Worm (Caenorhabditis elegans) whole organism, young adult: ENCODE results near the gene spi-1.

Experiments used
- B0035.1 ChIP-seq: sonication (generic microtip); optimal IDR thresholded peaks from 2 replicates; lab custom pipeline; 2016; ENCODE audit warnings: missing genetic modification characterization, mild to moderate bottlenecking, missing compliant biosample characterization, missing genotype, missing genetic modification reagents
- B0336.3 ChIP-seq: fragments of 200-800 bp; sonication (Bioruptor generic); IDR thresholded peaks from 2 replicates; pipeline ENCODE4 v1.3.6; 2022; ENCODE audit warnings: missing genetic modification characterization, missing compliant biosample characterization
- C17E4.6 ChIP-seq: fragments of 200-800 bp; sonication (Bioruptor generic); IDR thresholded peaks from 2 replicates; pipeline ENCODE4 v1.3.6; 2022; ENCODE audit warnings: missing genetic modification reagents, missing genetic modification characterization, missing compliant biosample characterization
- F22D6.2 ChIP-seq: sonication (generic microtip); optimal IDR thresholded peaks from 2 replicates; lab custom pipeline; 2016; ENCODE audit warnings: mild to moderate bottlenecking, missing genetic modification characterization, missing compliant biosample characterization
- F37B4.10 ChIP-seq: fragments of 200-800 bp; sonication (Bioruptor generic); IDR thresholded peaks from 2 replicates; pipeline ENCODE4 v1.3.6; 2022; ENCODE audit warnings: missing genetic modification characterization, missing compliant biosample characterization
- F52B5.7 ChIP-seq: sonication (generic microtip); optimal IDR thresholded peaks from 2 replicates; lab custom pipeline; 2016; ENCODE audit warnings: mild to moderate bottlenecking, missing genetic modification characterization, missing compliant biosample characterization
- K11D2.4 ChIP-seq: fragments of 200-800 bp; sonication (Bioruptor generic); IDR thresholded peaks from 2 replicates; pipeline ENCODE4 v1.3.6; 2022; ENCODE audit warnings: missing genetic modification reagents, missing genetic modification characterization, missing compliant biosample characterization
- Y53G8AR.9 ChIP-seq: fragments of 200-800 bp; sonication (Bioruptor generic); conservative IDR thresholded peaks from 2 replicates; pipeline ENCODE4 v1.3.6; 2022; ENCODE audit warnings: missing genetic modification reagents, missing genetic modification characterization, missing compliant biosample characterization
- Y56A3A.18 ChIP-seq: fragments of 200-800 bp; sonication (Bioruptor generic); IDR thresholded peaks from 2 replicates; pipeline ENCODE4 v1.3.6; 2022; ENCODE audit warnings: missing genetic modification reagents, missing genetic modification characterization, missing compliant biosample characterization
- ZK185.1 ChIP-seq: sonication (generic microtip); optimal IDR thresholded peaks from 2 replicates; lab custom pipeline; 2016; ENCODE audit warnings: mild to moderate bottlenecking, missing genetic modification characterization, missing compliant biosample characterization; ENCODE audit not compliant: poor library complexity, severe bottlenecking
- atf-7 ChIP-seq: sonication (generic microtip); optimal IDR thresholded peaks from 2 replicates; lab custom pipeline; 2017; ENCODE audit warnings: mild to moderate bottlenecking, missing genetic modification characterization, missing compliant biosample characterization
- attf-5 ChIP-seq: fragments of 200-800 bp; sonication (Bioruptor generic); optimal IDR thresholded peaks from 2 replicates; lab custom pipeline; 2018; ENCODE audit warnings: mild to moderate bottlenecking, missing genetic modification characterization, missing compliant biosample characterization
- ccch-3 ChIP-seq: fragments of 200-800 bp; sonication (Bioruptor generic); optimal IDR thresholded peaks from 2 replicates; lab custom pipeline; 2018; ENCODE audit warnings: mild to moderate bottlenecking, missing genetic modification characterization, missing compliant biosample characterization
- ceh-27 ChIP-seq: fragments of 200-800 bp; sonication (Bioruptor generic); optimal IDR thresholded peaks from 2 replicates; lab custom pipeline; 2018; ENCODE audit warnings: mild to moderate bottlenecking, missing genetic modification characterization, moderate library complexity, missing compliant biosample characterization
- ceh-40 ChIP-seq: fragments of 200-800 bp; sonication (Bioruptor generic); IDR thresholded peaks from 2 replicates; pipeline ENCODE4 v1.3.6; 2022; ENCODE audit warnings: missing genetic modification characterization, missing compliant biosample characterization
- ceh-91 ChIP-seq: fragments of 200-800 bp; sonication (Bioruptor generic); IDR thresholded peaks from 2 replicates; pipeline ENCODE4 v1.3.6; 2022; ENCODE audit warnings: missing genetic modification reagents, missing genetic modification characterization, missing compliant biosample characterization
- chd-7 ChIP-seq: sonication (generic microtip); optimal IDR thresholded peaks from 2 replicates; lab custom pipeline; 2016; ENCODE audit warnings: mild to moderate bottlenecking, missing genetic modification characterization, moderate library complexity, missing compliant biosample characterization
- dpff-1 ChIP-seq: sonication (generic microtip); optimal IDR thresholded peaks from 2 replicates; lab custom pipeline; 2017; ENCODE audit warnings: mild to moderate bottlenecking, missing genetic modification characterization, missing compliant biosample characterization
- egl-18 ChIP-seq: fragments of 200-800 bp; sonication (Bioruptor generic); IDR thresholded peaks from 2 replicates; pipeline ENCODE4 v1.3.6; 2022; ENCODE audit warnings: missing genetic modification reagents, missing genetic modification characterization, missing compliant biosample characterization
- ekl-4 ChIP-seq: fragments of 200-800 bp; sonication (Bioruptor generic); IDR thresholded peaks from 2 replicates; pipeline ENCODE4 v1.3.6; 2022; ENCODE audit warnings: missing genetic modification reagents, missing genetic modification characterization, missing compliant biosample characterization
- fkh-3 ChIP-seq: sonication (generic microtip); optimal IDR thresholded peaks from 2 replicates; lab custom pipeline; 2016; ENCODE audit warnings: mild to moderate bottlenecking, missing genetic modification characterization, missing compliant biosample characterization
- hrde-1 ChIP-seq: sonication (generic microtip); optimal IDR thresholded peaks from 2 replicates; lab custom pipeline; 2016; ENCODE audit warnings: missing genetic modification characterization, mild to moderate bottlenecking, missing compliant biosample characterization, moderate library complexity, missing genotype, missing genetic modification reagents, borderline replicate concordance
- let-526 ChIP-seq: fragments of 200-800 bp; sonication (Bioruptor generic); IDR thresholded peaks from 2 replicates; pipeline ENCODE4 v1.3.6; 2022; ENCODE audit warnings: missing genetic modification reagents, missing genetic modification characterization, missing compliant biosample characterization
- let-607 ChIP-seq, 2 experiments: fragments of 200-800 bp in 1 of 2; sonication (Bioruptor generic) in 1 of 2; sonication (generic microtip) in 1 of 2; optimal IDR thresholded peaks; 2 replicates each; lab custom pipeline; 2016 to 2018; ENCODE audit warnings: mild to moderate bottlenecking in 2 of 2, missing compliant biosample characterization in 2 of 2, missing genetic modification characterization in 2 of 2, moderate library complexity in 2 of 2, missing genotype in 1 of 2
- lin-35 ChIP-seq, 3 experiments: fragments of 150-350 bp in 2 of 3; sonication (generic microtip) in 1 of 3; optimal IDR thresholded peaks; 2 replicates each; lab custom pipeline; 2014 to 2018; ENCODE audit warnings: missing biosample characterization in 3 of 3, missing genetic modification characterization in 3 of 3, missing genetic modification reagents in 3 of 3
- lir-1 ChIP-seq: fragments of 200-800 bp; sonication (Bioruptor generic); conservative IDR thresholded peaks from 2 replicates; pipeline ENCODE4 v1.3.6; 2022; ENCODE audit warnings: missing genetic modification reagents, missing genetic modification characterization, missing compliant biosample characterization
- lsl-1 ChIP-seq: fragments of 200-800 bp; sonication (Bioruptor generic); optimal IDR thresholded peaks from 2 replicates; lab custom pipeline; 2018; ENCODE audit warnings: mild to moderate bottlenecking, missing genetic modification characterization, moderate library complexity, missing compliant biosample characterization
- mcd-1 ChIP-seq: fragments of 200-800 bp; sonication (Bioruptor generic); IDR thresholded peaks from 2 replicates; pipeline ENCODE4 v1.3.6; 2022; ENCODE audit warnings: missing genetic modification reagents, missing genetic modification characterization, missing compliant biosample characterization
- mel-28 ChIP-seq: sonication (generic microtip); optimal IDR thresholded peaks from 2 replicates; lab custom pipeline; 2016; ENCODE audit warnings: borderline replicate concordance, mild to moderate bottlenecking, missing genetic modification characterization, missing compliant biosample characterization
- mes-4 ChIP-seq: sonication (generic microtip); optimal IDR thresholded peaks from 2 replicates; lab custom pipeline; 2016; ENCODE audit warnings: missing genotype, missing genetic modification characterization, missing compliant biosample characterization
- mxl-1 ChIP-seq: sonication (generic microtip); optimal IDR thresholded peaks from 2 replicates; lab custom pipeline; 2016; ENCODE audit warnings: missing genetic modification characterization, missing compliant biosample characterization
- nfya-2 ChIP-seq: fragments of 200-800 bp; sonication (Bioruptor generic); IDR thresholded peaks from 2 replicates; pipeline ENCODE4 v1.3.6; 2022; ENCODE audit warnings: missing genetic modification reagents, missing genetic modification characterization, missing compliant biosample characterization
- nfyb-1 ChIP-seq: fragments of 200-800 bp; sonication (Bioruptor generic); IDR thresholded peaks from 2 replicates; pipeline ENCODE4 v1.3.6; 2022; ENCODE audit warnings: missing genetic modification reagents, missing genetic modification characterization, missing compliant biosample characterization
- nhr-120 ChIP-seq: fragments of 200-800 bp; sonication (Bioruptor generic); IDR thresholded peaks from 2 replicates; pipeline ENCODE4 v1.3.6; 2022; ENCODE audit warnings: missing genetic modification characterization, missing compliant biosample characterization
- nhr-179 ChIP-seq: sonication (generic microtip); optimal IDR thresholded peaks from 2 replicates; lab custom pipeline; 2016; ENCODE audit warnings: mild to moderate bottlenecking, missing genetic modification characterization, missing compliant biosample characterization
- nhr-27 ChIP-seq: fragments of 200-800 bp; sonication (Bioruptor generic); optimal IDR thresholded peaks from 2 replicates; lab custom pipeline; 2018; ENCODE audit warnings: mild to moderate bottlenecking, missing genetic modification characterization, moderate library complexity, missing compliant biosample characterization
- nhr-90 ChIP-seq: sonication (generic microtip); optimal IDR thresholded peaks from 2 replicates; lab custom pipeline; 2016; ENCODE audit warnings: missing genotype, mild to moderate bottlenecking, missing genetic modification characterization, missing compliant biosample characterization
- pbrm-1 ChIP-seq: fragments of 200-800 bp; sonication (Bioruptor generic); IDR thresholded peaks from 2 replicates; pipeline ENCODE4 v1.3.6; 2022; ENCODE audit warnings: missing genetic modification reagents, missing genetic modification characterization, missing compliant biosample characterization
- repo-1 ChIP-seq: sonication (generic microtip); optimal IDR thresholded peaks from 2 replicates; lab custom pipeline; 2017; ENCODE audit warnings: mild to moderate bottlenecking, missing genetic modification characterization, missing compliant biosample characterization
- snpc-4 ChIP-seq, 5 experiments: fragments of 150-350 bp in 1 of 5; sonication (generic microtip) in 4 of 5; optimal IDR thresholded peaks; 2 replicates each; lab custom pipeline; 2014 to 2018; ENCODE audit warnings: missing genetic modification characterization in 5 of 5, missing biosample characterization in 3 of 5, antibody characterized with exemption in 2 of 5, mild to moderate bottlenecking in 2 of 5, missing compliant biosample characterization in 2 of 5, missing genotype in 2 of 5, moderate library complexity in 2 of 5, missing genetic modification reagents in 1 of 5
- tlf-1 ChIP-seq: fragments of 200-800 bp; sonication (Bioruptor generic); optimal IDR thresholded peaks from 2 replicates; lab custom pipeline; 2018; ENCODE audit warnings: mild to moderate bottlenecking, missing genetic modification characterization, missing compliant biosample characterization
- unc-62 ChIP-seq: fragments of 150-350 bp; optimal IDR thresholded peaks from 2 replicates; lab custom pipeline; 2014; ENCODE audit warnings: missing biosample characterization, missing genetic modification reagents, missing genetic modification characterization
- ztf-22 ChIP-seq: fragments of 200-800 bp; sonication (Bioruptor generic); optimal IDR thresholded peaks from 2 replicates; lab custom pipeline; 2018; ENCODE audit warnings: mild to moderate bottlenecking, missing genetic modification characterization, moderate library complexity, missing compliant biosample characterization
- ztf-25 ChIP-seq: fragments of 200-800 bp; sonication (Bioruptor generic); IDR thresholded peaks from 2 replicates; pipeline ENCODE4 v1.3.6; 2022; ENCODE audit warnings: missing genetic modification reagents, missing genetic modification characterization, missing compliant biosample characterization
- ztf-26 ChIP-seq: sonication (generic microtip); optimal IDR thresholded peaks from 2 replicates; lab custom pipeline; 2017; ENCODE audit warnings: missing genetic modification characterization, missing compliant biosample characterization
- ztf-3 ChIP-seq: fragments of 200-800 bp; sonication (Bioruptor generic); optimal IDR thresholded peaks from 2 replicates; lab custom pipeline; 2018; ENCODE audit warnings: mild to moderate bottlenecking, missing genetic modification characterization, missing compliant biosample characterization

Gene spi-1

DNA sequence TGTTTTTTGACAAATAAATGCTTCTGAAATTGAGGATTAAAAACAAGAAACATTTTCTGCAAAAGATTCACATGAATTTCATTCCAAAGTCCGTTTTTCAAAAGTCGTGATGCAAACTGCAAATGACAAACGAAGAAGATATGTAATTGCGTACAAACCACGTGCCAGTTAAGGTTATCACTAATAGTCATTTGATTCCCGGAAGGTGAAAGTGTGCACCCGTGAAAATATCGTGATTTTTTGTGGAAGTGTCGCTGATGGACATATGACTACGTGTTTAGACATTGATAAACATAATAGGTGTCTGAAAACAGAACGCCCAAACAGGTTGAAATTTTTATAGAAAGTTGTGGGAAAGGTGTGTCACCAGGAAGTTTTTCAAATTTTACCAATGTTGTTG is 32.2 kb downstream of the spi-1 start (continued):
- TF ChIP-seq ceh-40 (GFP tag; lab: Robert Waterston, UW) (0 out of 2 replicates have a peak, but pooled peaks have one; percentile 32), tlf-1 (peak; percentile 61), mcd-1 (GFP tag; lab: Robert Waterston, UW) (no peak), atf-7 (peak; percentile 88), attf-5 (GFP tag; lab: Kevin White, UChicago) (peak; percentile 46), F37B4.10 (0 out of 2 replicates have a peak, but pooled peaks have one; percentile 41), let-526 (GFP tag; lab: Robert Waterston, UW) (peak; percentile 62; the same call in 1 of the 2 replicates), mes-4 (tag; lab: Kevin White, UChicago) (no peak), Y53G8AR.9 (GFP tag; lab: Robert Waterston, UW) (0 out of 2 replicates have a peak, but pooled peaks have one; percentile 30), nhr-27 (tag; lab: Kevin White, UChicago) (no peak), let-607 (tag; optimal IDR thresholded peaks at IDR 0.05; lab: Kevin White, UChicago) (peak in 1 of 2 experiments; percentile 62)

ce11 chrII:7529078-7529683 is 33.1 kb downstream of the spi-1 start, which contains the start of gene ZK1290.5:
ZK1290.5 (plus strand) TSS chrII:7529643.
- no peak for TF ChIP-seq dpff-1
- TF ChIP-seq ceh-27 (GFP tag; lab: Kevin White, UChicago): peak; percentile 50
- TF ChIP-seq ZK185.1: peak; percentile 28
- peak; percentile 78 for TF ChIP-seq ekl-4 (GFP tag; lab: Robert Waterston, UW)
- peak; percentile 89 for TF ChIP-seq K11D2.4 (GFP tag; lab: Robert Waterston, UW)
- peak; percentile 87 for TF ChIP-seq chd-7 (tag; lab: Kevin White, UChicago)
- TF ChIP-seq fkh-3 (tag; lab: Kevin White, UChicago): no peak
- TF ChIP-seq unc-62 (GFP tag; lab: Kevin White, UChicago): no peak
- TF ChIP-seq lir-1 (GFP tag; lab: Robert Waterston, UW): no peak
- peak; percentile 31 for TF ChIP-seq B0035.1 (tag; lab: Kevin White, UChicago)
- peak; percentile 84 for TF ChIP-seq atf-7
- peak; percentile 92 for TF ChIP-seq ztf-26
- no peak for TF ChIP-seq F52B5.7 (tag; lab: Kevin White, UChicago)
- TF ChIP-seq ztf-25 (GFP tag; lab: Robert Waterston, UW): no peak
- no peak for TF ChIP-seq ccch-3 (GFP tag; lab: Kevin White, UChicago)
- no peak for TF ChIP-seq egl-18
- no peak for TF ChIP-seq F37B4.10
- peak; percentile 72 for TF ChIP-seq repo-1
- no peak for TF ChIP-seq mel-28 (tag; lab: Kevin White, UChicago)
- TF ChIP-seq nhr-120 (GFP tag; lab: Robert Waterston, UW): no peak
- peak; percentile 85 for TF ChIP-seq ztf-22 (GFP tag; lab: Kevin White, UChicago)
- no peak for TF ChIP-seq ceh-91
- peak; percentile 43 for TF ChIP-seq nhr-90 (tag; lab: Kevin White, UChicago)
- TF ChIP-seq hrde-1 (tag; lab: Kevin White, UChicago): no peak
- peak; percentile 88 for TF ChIP-seq nfyb-1
- TF ChIP-seq mxl-1: no peak
- TF ChIP-seq pbrm-1 (GFP tag; lab: Robert Waterston, UW): no peak
- no peak for TF ChIP-seq lin-35 (GFP tag; optimal IDR thresholded peaks at IDR 0.05; lab: Kevin White, UChicago)
- TF ChIP-seq ceh-40 (GFP tag; lab: Robert Waterston, UW): no peak
- TF ChIP-seq ztf-3: peak; percentile 63
- peak; percentile 82 for TF ChIP-seq F22D6.2 (tag; lab: Kevin White, UChicago)
- TF ChIP-seq snpc-4 (GFP tag; optimal IDR thresholded peaks at IDR 0.05; lab: Kevin White, UChicago): no peak
- TF ChIP-seq snpc-4 (tag; optimal IDR thresholded peaks at IDR 0.05; lab: Kevin White, UChicago): peak in 1 of 4 experiments; percentile 44
- no peak for TF ChIP-seq nhr-179 (tag; lab: Kevin White, UChicago)
- peak; percentile 86 for TF ChIP-seq B0336.3 (GFP tag; lab: Robert Waterston, UW)
- no peak for TF ChIP-seq nfya-2
- no peak for TF ChIP-seq Y56A3A.18
- no peak for TF ChIP-seq C17E4.6 (GFP tag; lab: Robert Waterston, UW)
- TF ChIP-seq lsl-1 (GFP tag; lab: Kevin White, UChicago): no peak
